Fruit fly (Drosophila melanogaster) whole organism, embryonic: ENCODE data around the gene Smox.

ENCODE experiments used
- BEAF-32 ChIP-seq: fragments of 200-800 bp; sonication (Bioruptor generic); optimal IDR thresholded peaks from 3 replicates; lab custom pipeline; 2017; ENCODE audit warnings: missing biosample characterization, missing genetic modification characterization, mild to moderate bottlenecking, moderate library complexity, missing genetic modification reagents
- CG10147 ChIP-seq: fragments of 200-800 bp; sonication (Bioruptor generic); optimal IDR thresholded peaks from 2 replicates; lab custom pipeline; 2019; ENCODE audit warnings: missing biosample characterization, mild to moderate bottlenecking, missing genetic modification characterization, moderate library complexity
- CG10267 ChIP-seq: fragments of 200-800 bp; sonication (Bioruptor generic); optimal IDR thresholded peaks from 2 replicates; lab custom pipeline; 2018; ENCODE audit warnings: missing biosample characterization, mild to moderate bottlenecking, missing genetic modification characterization, moderate library complexity
- CG10543 ChIP-seq: fragments of 200-800 bp; sonication (Bioruptor generic); optimal IDR thresholded peaks from 3 replicates; lab custom pipeline; 2017; ENCODE audit warnings: missing biosample characterization, mild to moderate bottlenecking, missing genetic modification characterization, moderate library complexity
- CG10654 ChIP-seq: fragments of 200-800 bp; sonication (Bioruptor generic); optimal IDR thresholded peaks from 2 replicates; lab custom pipeline; 2016; ENCODE audit warnings: missing biosample characterization, missing genetic modification characterization
- CG12155 ChIP-seq: fragments of 200-800 bp; sonication (Bioruptor generic); optimal IDR thresholded peaks from 3 replicates; lab custom pipeline; 2016; ENCODE audit warnings: missing biosample characterization, missing genetic modification characterization
- CG13775 ChIP-seq: fragments of 200-800 bp; sonication (Bioruptor generic); optimal IDR thresholded peaks from 3 replicates; lab custom pipeline; 2017; ENCODE audit warnings: missing biosample characterization, mild to moderate bottlenecking, missing genetic modification characterization
- CG15011 ChIP-seq: fragments of 200-800 bp; sonication (Bioruptor generic); optimal IDR thresholded peaks from 3 replicates; lab custom pipeline; 2018; ENCODE audit warnings: missing biosample characterization, mild to moderate bottlenecking, missing genetic modification characterization
- CG15073 ChIP-seq: fragments of 200-800 bp; sonication (Bioruptor generic); optimal IDR thresholded peaks from 2 replicates; lab custom pipeline; 2016; ENCODE audit warnings: missing biosample characterization, missing genetic modification characterization
- CG15269 ChIP-seq: fragments of 200-800 bp; sonication (Bioruptor generic); optimal IDR thresholded peaks from 2 replicates; lab custom pipeline; 2018; ENCODE audit warnings: missing biosample characterization, mild to moderate bottlenecking, missing genetic modification characterization, moderate library complexity
- CG16863 ChIP-seq: fragments of 200-800 bp; sonication (Bioruptor generic); optimal IDR thresholded peaks from 3 replicates; lab custom pipeline; 2016; ENCODE audit warnings: missing biosample characterization, missing genetic modification characterization
- CG18764 ChIP-seq: fragments of 200-800 bp; sonication (Bioruptor generic); optimal IDR thresholded peaks from 3 replicates; lab custom pipeline; 2016; ENCODE audit warnings: missing biosample characterization, missing genetic modification characterization
- CG32767 ChIP-seq: fragments of 200-800 bp; sonication (Bioruptor generic); IDR thresholded peaks from 2 replicates; pipeline ENCODE4 v1.3.6; 2022; ENCODE audit warnings: missing biosample characterization, missing genetic modification characterization
- CG4617 ChIP-seq: fragments of 200-800 bp; sonication (Bioruptor generic); optimal IDR thresholded peaks from 3 replicates; lab custom pipeline; 2016; ENCODE audit warnings: missing biosample characterization, missing genetic modification characterization, borderline replicate concordance
- CG6683 ChIP-seq: fragments of 200-800 bp; sonication (Bioruptor generic); optimal IDR thresholded peaks from 2 replicates; lab custom pipeline; 2017; ENCODE audit warnings: missing biosample characterization, mild to moderate bottlenecking, missing genetic modification characterization, missing genetic modification reagents
- CG7745 ChIP-seq: fragments of 200-800 bp; sonication (Bioruptor generic); optimal IDR thresholded peaks from 2 replicates; lab custom pipeline; 2018; ENCODE audit warnings: missing biosample characterization, mild to moderate bottlenecking, missing genetic modification characterization, moderate library complexity
- CG8359 ChIP-seq: fragments of 200-800 bp; sonication (Bioruptor generic); optimal IDR thresholded peaks from 2 replicates; lab custom pipeline; 2017; ENCODE audit warnings: missing biosample characterization, mild to moderate bottlenecking, missing genetic modification characterization, borderline replicate concordance
- CG8765 ChIP-seq: fragments of 200-800 bp; sonication (Bioruptor generic); IDR thresholded peaks from 2 replicates; pipeline ENCODE4 v1.3.6; 2022; ENCODE audit warnings: missing biosample characterization, missing genetic modification characterization
- CG8924 ChIP-seq: fragments of 200-800 bp; optimal IDR thresholded peaks from 3 replicates; lab custom pipeline; 2019; ENCODE audit warnings: missing biosample characterization, mild to moderate bottlenecking, missing genetic modification characterization, moderate library complexity
- Dp ChIP-seq: fragments of 200-800 bp; sonication (Bioruptor generic); optimal IDR thresholded peaks from 2 replicates; lab custom pipeline; 2018; ENCODE audit warnings: missing biosample characterization, mild to moderate bottlenecking, missing genetic modification characterization, moderate library complexity
- Dref ChIP-seq: fragments of 200-800 bp; sonication (Bioruptor generic); IDR thresholded peaks from 2 replicates; pipeline ENCODE4 v1.3.6; 2022; ENCODE audit warnings: missing biosample characterization, missing genetic modification characterization
- Ets97D ChIP-seq: fragments of 200-800 bp; sonication (Bioruptor generic); optimal IDR thresholded peaks from 3 replicates; lab custom pipeline; 2016; ENCODE audit warnings: missing biosample characterization, missing genetic modification characterization
- Hr78 ChIP-seq, 2 experiments: fragments of 200-800 bp in 1 of 2; fragments of >200 bp in 1 of 2; sonication (Bioruptor generic) in 1 of 2; optimal IDR thresholded peaks; 2 replicates each; lab custom pipeline; 2017 to 2019; ENCODE audit warnings: missing biosample characterization in 2 of 2, missing genetic modification characterization in 2 of 2, mild to moderate bottlenecking in 1 of 2, moderate library complexity in 1 of 2
- Hsf ChIP-seq: fragments of 200-800 bp; sonication (Bioruptor generic); optimal IDR thresholded peaks from 3 replicates; lab custom pipeline; 2016; ENCODE audit warnings: missing biosample characterization, missing genetic modification characterization
- Med ChIP-seq: fragments of 200-800 bp; sonication (Bioruptor generic); peaks from one replicate; lab custom pipeline; 2016; ENCODE audit warnings: missing biosample characterization, missing genetic modification characterization, mild to moderate bottlenecking, inconsistent platforms, moderate library complexity
- Myb ChIP-seq: fragments of 200-800 bp; sonication (Bioruptor generic); optimal IDR thresholded peaks from 2 replicates; lab custom pipeline; 2016; ENCODE audit warnings: missing biosample characterization, missing genetic modification characterization
- Opbp ChIP-seq: fragments of 200-800 bp; sonication (Bioruptor generic); IDR thresholded peaks from 3 replicates; pipeline ENCODE4 v1.3.6; 2022; ENCODE audit warnings: missing biosample characterization, missing genetic modification characterization; ENCODE audit not compliant: partially characterized antibody
- Sry-β ChIP-seq: fragments of 200-800 bp; sonication (Bioruptor generic); optimal IDR thresholded peaks from 2 replicates; lab custom pipeline; 2018; ENCODE audit warnings: missing biosample characterization, mild to moderate bottlenecking, missing genetic modification characterization, moderate library complexity
- Sry-δ ChIP-seq: fragments of 200-800 bp; sonication (Bioruptor generic); optimal IDR thresholded peaks from 2 replicates; lab custom pipeline; 2016; ENCODE audit warnings: missing biosample characterization, missing genetic modification characterization
- Stat92E ChIP-seq, 3 experiments: fragments of >200 bp in 2 of 3; fragments of 200-800 bp in 1 of 3; sonication (Bioruptor generic) in 1 of 3; optimal IDR thresholded peaks; 2 replicates each; lab custom pipeline; 2017 to 2019; ENCODE audit warnings: missing biosample characterization in 3 of 3, missing genetic modification characterization in 3 of 3, mild to moderate bottlenecking in 1 of 3, moderate library complexity in 1 of 3
- Taf1 ChIP-seq: fragments of 200-800 bp; sonication (Bioruptor generic); IDR thresholded peaks from 2 replicates; pipeline ENCODE4 v1.3.6; 2022; ENCODE audit warnings: missing biosample characterization, missing genetic modification characterization
- al ChIP-seq: fragments of 200-800 bp; sonication (Bioruptor generic); IDR thresholded peaks from 2 replicates; pipeline ENCODE4 v1.3.6; 2022; ENCODE audit warnings: missing biosample characterization, missing genetic modification characterization
- cad ChIP-seq: fragments of >200 bp; optimal IDR thresholded peaks from 2 replicates; lab custom pipeline; 2017; ENCODE audit warnings: missing biosample characterization, missing genetic modification characterization
- chm ChIP-seq: fragments of 200-800 bp; sonication (Bioruptor generic); IDR thresholded peaks from 2 replicates; pipeline ENCODE4 v1.3.6; 2022; ENCODE audit warnings: missing biosample characterization, missing genetic modification characterization
- crc ChIP-seq: fragments of 200-800 bp; sonication (Bioruptor generic); optimal IDR thresholded peaks from 2 replicates; lab custom pipeline; 2016; ENCODE audit warnings: missing biosample characterization, missing genetic modification characterization
- crol ChIP-seq: fragments of 200-800 bp; sonication (Bioruptor generic); IDR thresholded peaks from 2 replicates; pipeline ENCODE4 v1.3.6; 2022; ENCODE audit warnings: missing biosample characterization, missing genetic modification characterization
- dan ChIP-seq: fragments of 200-800 bp; sonication (Bioruptor generic); IDR thresholded peaks from 2 replicates; pipeline ENCODE4 v1.3.6; 2022; ENCODE audit warnings: missing biosample characterization, missing genetic modification characterization
- fd102C ChIP-seq: fragments of 200-800 bp; sonication (Bioruptor generic); optimal IDR thresholded peaks from 2 replicates; lab custom pipeline; 2018; ENCODE audit warnings: missing biosample characterization, mild to moderate bottlenecking, missing genetic modification characterization, moderate library complexity
- hb ChIP-seq: fragments of 200-800 bp; sonication (Bioruptor generic); IDR thresholded peaks from 3 replicates; pipeline ENCODE4 v1.3.6; 2022; ENCODE audit warnings: missing biosample characterization, missing genetic modification characterization; ENCODE audit not compliant: partially characterized antibody
- hkb ChIP-seq, 2 experiments: fragments of 200-800 bp in 1 of 2; fragments of >200 bp in 1 of 2; sonication (Bioruptor generic) in 1 of 2; IDR thresholded peaks in 1 of 2; optimal IDR thresholded peaks in 1 of 2; 2 replicates each; pipeline versions ENCODE4 v1.3.6 to Lab custom; 2017 to 2022; ENCODE audit warnings: missing biosample characterization in 1 of 2, missing genetic modification characterization in 1 of 2
- ind ChIP-seq: fragments of 200-800 bp; sonication (Bioruptor generic); optimal IDR thresholded peaks from 3 replicates; lab custom pipeline; 2016; ENCODE audit warnings: missing biosample characterization, missing genetic modification characterization
- insv ChIP-seq, 2 experiments: fragments of 200-800 bp; sonication (Bioruptor generic); optimal IDR thresholded peaks; 3 replicates each; lab custom pipeline; 2016 to 2018; ENCODE audit warnings: missing biosample characterization in 2 of 2, missing genetic modification characterization in 2 of 2
- pan ChIP-seq, 4 experiments: fragments of >200 bp in 3 of 4; fragments of 200-800 bp in 1 of 4; sonication (Bioruptor generic) in 1 of 4; optimal IDR thresholded peaks in 3 of 4; IDR thresholded peaks in 1 of 4; 2 replicates each; pipeline versions ENCODE4 v1.3.6 to Lab custom; 2017 to 2022; ENCODE audit warnings: missing biosample characterization in 2 of 4, missing genetic modification characterization in 2 of 4, mixed read lengths in 1 of 4
- pzg ChIP-seq: fragments of 200-800 bp; sonication (Bioruptor generic); optimal IDR thresholded peaks from 3 replicates; lab custom pipeline; 2018; ENCODE audit warnings: missing biosample characterization, mild to moderate bottlenecking, missing genetic modification characterization, moderate library complexity
- sc ChIP-seq, 3 experiments: fragments of >200 bp in 2 of 3; fragments of 200-800 bp in 1 of 3; sonication (Bioruptor generic) in 1 of 3; optimal IDR thresholded peaks; 2 replicates in 2 of 3; 3 replicates in 1 of 3; lab custom pipeline; 2017; ENCODE audit warnings: mild to moderate bottlenecking in 1 of 3, missing biosample characterization in 1 of 3, missing genetic modification characterization in 1 of 3, missing genetic modification reagents in 1 of 3
- schlank ChIP-seq: fragments of 200-800 bp; sonication (Bioruptor generic); optimal IDR thresholded peaks from 2 replicates; lab custom pipeline; 2018; ENCODE audit warnings: missing biosample characterization, mild to moderate bottlenecking, missing genetic modification characterization
- sens ChIP-seq: fragments of 200-800 bp; sonication (Bioruptor generic); peaks from one replicate; lab custom pipeline; 2016; ENCODE audit warnings: missing biosample characterization, missing genetic modification characterization
- sisA ChIP-seq: fragments of 200-800 bp; sonication (Bioruptor generic); IDR thresholded peaks from 2 replicates; pipeline ENCODE4 v1.3.6; 2022; ENCODE audit warnings: missing biosample characterization, missing genetic modification characterization
- sna ChIP-seq: fragments of 200-800 bp; sonication (Bioruptor generic); IDR thresholded peaks from 2 replicates; pipeline ENCODE4 v1.3.6; 2022; ENCODE audit warnings: missing biosample characterization, missing genetic modification characterization; ENCODE audit not compliant: partially characterized antibody
- trem ChIP-seq: fragments of 200-800 bp; optimal IDR thresholded peaks from 3 replicates; lab custom pipeline; 2019; ENCODE audit warnings: missing biosample characterization, mild to moderate bottlenecking, missing genetic modification characterization, moderate library complexity

The Smox gene

dm6 chrX:8148556-8148955 lies 6.5 kb upstream of the Smox start, which contains the start of gene CG10959 (continued):
- no peak for TF ChIP-seq ind (GFP tag; lab: Kevin White, UChicago)
- TF ChIP-seq CG13775 = no peak
- no peak for TF ChIP-seq CG10147 (GFP tag; lab: Kevin White, UChicago)
- TF ChIP-seq Hr78 (GFP tag; optimal IDR thresholded peaks at IDR 0.05; lab: Kevin White, UChicago) = no peak
- no peak for TF ChIP-seq sc (optimal IDR thresholded peaks at IDR 0.05; lab: Kevin White, UChicago)
- no peak for TF ChIP-seq sc (GFP tag; optimal IDR thresholded peaks at IDR 0.05; lab: Kevin White, UChicago)
- no peak for TF ChIP-seq cad
- TF ChIP-seq pan (optimal IDR thresholded peaks at IDR 0.05; lab: Kevin White, UChicago) = no peak
- TF ChIP-seq pan (GFP tag; optimal IDR thresholded peaks at IDR 0.05 in 1 of 2, IDR thresholded peaks at IDR 0.05 in 1 of 2) = no peak
- TF ChIP-seq CG4617 (GFP tag; lab: Kevin White, UChicago) = peak; percentile 37
- TF ChIP-seq schlank (tag; lab: Kevin White, UChicago) = no peak
- no peak for TF ChIP-seq CG10654 (GFP tag; lab: Kevin White, UChicago)
- peak in 1 of 2 experiments; percentile 10 for TF ChIP-seq insv (GFP tag; optimal IDR thresholded peaks at IDR 0.05; lab: Kevin White, UChicago)
- no peak for TF ChIP-seq dan
- no peak for TF ChIP-seq fd102C (GFP tag; lab: Kevin White, UChicago)
- TF ChIP-seq sens (GFP tag; lab: Kevin White, UChicago) = peak; percentile 86
- no peak for TF ChIP-seq CG7745
- TF ChIP-seq Dref (GFP tag; lab: Robert Waterston, UW) = peak; percentile 66
- TF ChIP-seq Sry-δ (GFP tag; lab: Kevin White, UChicago) = no peak
- TF ChIP-seq trem (tag; lab: Kevin White, UChicago) = peak; percentile 30
- TF ChIP-seq CG8924 = no peak
- no peak for TF ChIP-seq CG15269 (tag; lab: Kevin White, UChicago)
- no peak for TF ChIP-seq CG32767 (GFP tag; lab: Robert Waterston, UW)
- peak; percentile 41 for TF ChIP-seq pzg (GFP tag; lab: Kevin White, UChicago)
- peak; percentile 23 for TF ChIP-seq BEAF-32
- no peak for TF ChIP-seq CG18764 (GFP tag; lab: Kevin White, UChicago)
- TF ChIP-seq crol = no peak
- peak; percentile 0 for TF ChIP-seq Med
- TF ChIP-seq CG8359 = no peak
- TF ChIP-seq Opbp (GFP tag; lab: Robert Waterston, UW) = no peak
- no peak for TF ChIP-seq Stat92E (GFP tag; optimal IDR thresholded peaks at IDR 0.05; lab: Kevin White, UChicago)
- no peak for TF ChIP-seq CG15011 (GFP tag; lab: Kevin White, UChicago)
- no peak for TF ChIP-seq al (GFP tag; lab: Robert Waterston, UW)
- no peak for TF ChIP-seq sna (GFP tag; lab: Robert Waterston, UW)
- TF ChIP-seq CG12155 (GFP tag; lab: Kevin White, UChicago) = no peak
- TF ChIP-seq CG6683 (GFP tag; lab: Kevin White, UChicago) = no peak
- peak; percentile 31 for TF ChIP-seq CG10267 (tag; lab: Kevin White, UChicago)
- TF ChIP-seq Dp (GFP tag; lab: Kevin White, UChicago) = peak; percentile 55
- no peak for TF ChIP-seq Taf1 (GFP tag; lab: Robert Waterston, UW)
- TF ChIP-seq Myb (GFP tag; lab: Kevin White, UChicago) = peak; percentile 3
- TF ChIP-seq crc = no peak
- TF ChIP-seq, all 482 proteins: peak for 24

dm6 chrX:8147649-8148048 lies 5.6 kb upstream of the Smox start, which contains the start of gene CG15336:
Gene CG15336, plus strand, starts transcription at chrX:8147949.
- TF ChIP-seq hb (no peak), CG16863 (GFP tag; lab: Kevin White, UChicago) (no peak), Sry-β (GFP tag; lab: Kevin White, UChicago) (no peak), chm (no peak), CG8765 (GFP tag; lab: Robert Waterston, UW) (no peak), sisA (GFP tag; lab: Robert Waterston, UW) (no peak), Hsf (GFP tag; lab: Kevin White, UChicago) (no peak), hkb (optimal IDR thresholded peaks at IDR 0.05; lab: Kevin White, UChicago) (no peak), hkb (GFP tag; IDR thresholded peaks at IDR 0.05; lab: Robert Waterston, UW) (no peak), CG15073 (GFP tag; lab: Kevin White, UChicago) (no peak), Ets97D (GFP tag; lab: Kevin White, UChicago) (no peak), CG10543 (GFP tag; lab: Kevin White, UChicago) (no peak)
